Worm (Caenorhabditis elegans) whole organism, mixed stage, embryonic: Measurements from ENCODE around the gene Y45F3A.4.

Experiments used
- bed-3 ChIP-seq: fragments of 200-800 bp; sonication (Bioruptor generic); optimal IDR thresholded peaks from 3 replicates; lab custom pipeline; 2018; ENCODE audit warnings: mild to moderate bottlenecking, missing genetic modification characterization, moderate library complexity, missing compliant biosample characterization
- blmp-1 ChIP-seq: fragments of 150-350 bp; optimal IDR thresholded peaks from 2 replicates; lab custom pipeline; 2014; ENCODE audit warnings: missing biosample characterization, missing genetic modification characterization
- elt-3 ChIP-seq: fragments of 150-350 bp; optimal IDR thresholded peaks from 2 replicates; lab custom pipeline; 2014; ENCODE audit warnings: missing biosample characterization, missing genetic modification characterization
- lin-13 ChIP-seq: fragments of 150-350 bp; optimal IDR thresholded peaks from 2 replicates; lab custom pipeline; 2014; ENCODE audit warnings: missing biosample characterization, missing genetic modification characterization
- lsy-2 ChIP-seq: fragments of 150-350 bp; optimal IDR thresholded peaks from 2 replicates; lab custom pipeline; 2014; ENCODE audit warnings: missing biosample characterization, missing genetic modification characterization
- nhr-76 ChIP-seq: sonication (generic microtip); optimal IDR thresholded peaks from 2 replicates; lab custom pipeline; 2017; ENCODE audit warnings: missing biosample characterization, missing genetic modification characterization

- TF ChIP-seq elt-3 (tag; lab: Kevin White, UChicago) = no peak
- no peak for TF ChIP-seq lsy-2 (tag; lab: Kevin White, UChicago)
- no peak for TF ChIP-seq bed-3 (GFP tag; lab: Kevin White, UChicago)
- no peak for TF ChIP-seq blmp-1 (tag; lab: Kevin White, UChicago)
- TF ChIP-seq lin-13 = no peak
- no peak for TF ChIP-seq nhr-76 (tag; lab: Kevin White, UChicago)
Measured at ce11 chrIII:10538757-10539213, 36.4 kb downstream of the Y45F3A.4 start, which contains the start of gene nlp-68.
